Fruit fly (Drosophila melanogaster): Measurements from ENCODE around the gene CG5902.

The CG5902 gene

dm6 chr3R:23986479-23986930, at the start of gene CG5902, which contains the start of gene CG13603:
Gene CG5902 (plus strand): TSS chr3R:23986642.
Gene CG13603 (minus strand): TSS chr3R:23986569.
- TF ChIP-seq CG8478 (optimal IDR thresholded peaks at IDR 0.05) (no peak), pan (optimal IDR thresholded peaks at IDR 0.05) (no peak), psq (optimal IDR thresholded peaks at IDR 0.05) (no peak), EcR (GFP tag; optimal IDR thresholded peaks at IDR 0.05) (no peak), Dll (optimal IDR thresholded peaks at IDR 0.05) (no peak), usp (GFP tag; optimal IDR thresholded peaks at IDR 0.05) (no peak)

dm6 chr3R:23938564-23939122, 47.8 kb upstream of the CG5902 start:
- TF ChIP-seq CG8478 (optimal IDR thresholded peaks at IDR 0.05) (no peak), usp (GFP tag; optimal IDR thresholded peaks at IDR 0.05) (no peak), EcR (GFP tag; optimal IDR thresholded peaks at IDR 0.05) (no peak), pan (optimal IDR thresholded peaks at IDR 0.05) (no peak), psq (optimal IDR thresholded peaks at IDR 0.05) (no peak), Dll (optimal IDR thresholded peaks at IDR 0.05) (no peak)

dm6 chr3R:23939921-23940839, 46.3 kb upstream of the CG5902 start:
- TF ChIP-seq psq (optimal IDR thresholded peaks at IDR 0.05): no peak
- no peak for TF ChIP-seq pan (optimal IDR thresholded peaks at IDR 0.05)
- no peak for TF ChIP-seq CG8478 (optimal IDR thresholded peaks at IDR 0.05)
- no peak for TF ChIP-seq EcR (GFP tag; optimal IDR thresholded peaks at IDR 0.05)
- no peak for TF ChIP-seq usp (GFP tag; optimal IDR thresholded peaks at IDR 0.05)
- no peak for TF ChIP-seq Dll (optimal IDR thresholded peaks at IDR 0.05)

- TF ChIP-seq EcR (GFP tag; optimal IDR thresholded peaks at IDR 0.05): no peak
- TF ChIP-seq CG8478 (optimal IDR thresholded peaks at IDR 0.05): no peak
- no peak for TF ChIP-seq psq (optimal IDR thresholded peaks at IDR 0.05)
- no peak for TF ChIP-seq pan (optimal IDR thresholded peaks at IDR 0.05)
- TF ChIP-seq usp (GFP tag; optimal IDR thresholded peaks at IDR 0.05): no peak
- no peak for TF ChIP-seq Dll (optimal IDR thresholded peaks at IDR 0.05)
Measured at dm6 chr3R:23940840-23941364, 45.5 kb upstream of the CG5902 start.

DNA sequence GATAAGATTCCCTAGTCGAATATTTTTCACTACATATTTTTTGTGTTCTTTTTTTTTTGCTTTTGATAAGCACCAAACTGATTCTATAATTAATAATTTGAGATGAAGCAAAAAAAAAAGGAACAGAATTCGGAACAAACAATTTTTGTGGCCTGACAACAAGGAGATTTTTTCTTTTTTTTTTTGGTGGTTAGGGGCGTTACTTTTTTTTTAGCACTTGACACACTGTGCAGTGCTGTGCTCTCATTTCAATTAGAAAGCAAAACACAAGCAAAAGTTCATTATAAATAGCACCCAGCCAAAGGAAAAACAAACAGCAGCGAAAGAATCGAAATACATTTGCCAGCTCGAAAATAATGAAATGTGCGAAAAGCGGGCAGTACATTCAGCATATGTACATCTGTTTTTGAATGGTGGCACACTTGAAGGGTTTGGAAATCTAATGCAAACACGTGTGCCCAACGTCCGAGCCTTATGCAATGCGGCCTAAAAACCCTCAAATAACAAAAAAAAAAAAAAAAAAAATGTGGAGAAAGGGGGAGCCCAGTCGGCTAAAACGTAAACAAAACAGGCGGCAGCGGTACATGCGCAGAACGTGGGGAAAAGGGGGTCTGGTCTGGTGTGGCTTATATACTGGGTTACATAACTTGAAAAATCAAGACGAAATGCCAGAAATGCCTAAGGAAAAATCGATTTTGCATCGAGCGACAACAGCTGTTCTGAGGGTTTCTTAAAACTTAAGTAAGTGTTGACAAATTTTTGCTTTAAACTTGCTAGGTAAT, 44.6 kb upstream of the CG5902 start:
- TF ChIP-seq EcR (GFP tag; optimal IDR thresholded peaks at IDR 0.05): no peak
- TF ChIP-seq Dll (optimal IDR thresholded peaks at IDR 0.05): no peak
- TF ChIP-seq pan (optimal IDR thresholded peaks at IDR 0.05): no peak
- no peak for TF ChIP-seq CG8478 (optimal IDR thresholded peaks at IDR 0.05)
- TF ChIP-seq psq (optimal IDR thresholded peaks at IDR 0.05): no peak
- TF ChIP-seq usp (GFP tag; optimal IDR thresholded peaks at IDR 0.05): no peak

DNA sequence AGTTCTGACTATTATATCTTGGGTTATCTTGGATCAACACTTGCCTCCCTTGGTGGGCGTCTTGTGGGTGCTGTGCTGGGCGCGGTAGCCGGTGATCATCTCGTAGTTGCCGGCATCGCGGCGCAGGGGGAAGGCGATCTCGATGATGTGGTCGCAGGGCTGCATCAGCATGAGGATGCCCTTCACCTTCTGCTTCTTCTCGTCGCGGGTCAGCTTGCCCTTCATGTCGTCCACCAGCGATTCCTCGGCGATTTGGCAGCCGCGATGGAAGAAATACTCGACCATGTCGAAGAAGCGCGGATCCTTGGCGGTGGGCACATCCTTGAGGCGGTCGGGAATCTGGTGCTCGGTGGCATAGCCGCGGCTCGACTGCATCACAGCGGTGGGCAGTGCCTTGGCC, 43.9 kb upstream of the CG5902 start:
- TF ChIP-seq psq (optimal IDR thresholded peaks at IDR 0.05): no peak
- no peak for TF ChIP-seq EcR (GFP tag; optimal IDR thresholded peaks at IDR 0.05)
- no peak for TF ChIP-seq Dll (optimal IDR thresholded peaks at IDR 0.05)
- no peak for TF ChIP-seq usp (GFP tag; optimal IDR thresholded peaks at IDR 0.05)
- TF ChIP-seq CG8478 (optimal IDR thresholded peaks at IDR 0.05): no peak
- TF ChIP-seq pan (optimal IDR thresholded peaks at IDR 0.05): no peak

dm6 chr3R:23942965-23943413, 43.5 kb upstream of the CG5902 start, which contains the start of gene Gdh:
Gene Gdh (minus strand): TSS chr3R:23943101.
- no peak for TF ChIP-seq Dll (optimal IDR thresholded peaks at IDR 0.05)
- no peak for TF ChIP-seq pan (optimal IDR thresholded peaks at IDR 0.05)
- TF ChIP-seq EcR (GFP tag; optimal IDR thresholded peaks at IDR 0.05): no peak
- no peak for TF ChIP-seq usp (GFP tag; optimal IDR thresholded peaks at IDR 0.05)
- TF ChIP-seq psq (optimal IDR thresholded peaks at IDR 0.05): no peak
- TF ChIP-seq CG8478 (optimal IDR thresholded peaks at IDR 0.05): no peak

dm6 chr3R:23943843-23944356, 42.5 kb upstream of the CG5902 start:
- TF ChIP-seq psq (optimal IDR thresholded peaks at IDR 0.05): no peak
- no peak for TF ChIP-seq EcR (GFP tag; optimal IDR thresholded peaks at IDR 0.05)
- no peak for TF ChIP-seq Dll (optimal IDR thresholded peaks at IDR 0.05)
- no peak for TF ChIP-seq CG8478 (optimal IDR thresholded peaks at IDR 0.05)
- no peak for TF ChIP-seq usp (GFP tag; optimal IDR thresholded peaks at IDR 0.05)
- no peak for TF ChIP-seq pan (optimal IDR thresholded peaks at IDR 0.05)

- TF ChIP-seq usp (GFP tag; optimal IDR thresholded peaks at IDR 0.05) (no peak), Dll (optimal IDR thresholded peaks at IDR 0.05) (no peak), CG8478 (optimal IDR thresholded peaks at IDR 0.05) (no peak), psq (optimal IDR thresholded peaks at IDR 0.05) (no peak), pan (optimal IDR thresholded peaks at IDR 0.05) (no peak), EcR (GFP tag; optimal IDR thresholded peaks at IDR 0.05) (no peak)
Measured at dm6 chr3R:23947002-23947401, 39.4 kb upstream of the CG5902 start.

DNA sequence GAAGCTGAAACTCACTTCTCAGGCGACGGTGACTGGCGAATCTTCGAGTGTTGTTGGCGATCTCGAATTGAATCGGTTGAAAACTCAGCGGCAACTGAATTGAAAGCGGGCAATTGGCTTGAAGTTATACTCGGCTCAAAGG, 38.2 kb upstream of the CG5902 start, which contains the start of gene CG12268:
Gene CG12268, minus strand, starts transcription at position 101 of the 142 bp plus-strand sequence.
- TF ChIP-seq CG8478 (optimal IDR thresholded peaks at IDR 0.05) (no peak), psq (optimal IDR thresholded peaks at IDR 0.05) (no peak), Dll (optimal IDR thresholded peaks at IDR 0.05) (no peak), pan (optimal IDR thresholded peaks at IDR 0.05) (no peak), EcR (GFP tag; optimal IDR thresholded peaks at IDR 0.05) (no peak), usp (GFP tag; optimal IDR thresholded peaks at IDR 0.05) (no peak)

All from whole organism.